Worm (Caenorhabditis elegans) whole organism, late embryonic: ENCODE measurements around the gene skr-10.

Experiments used
- ama-1 ChIP-seq: fragments of 150-350 bp; optimal IDR thresholded peaks from 2 replicates; lab custom pipeline; 2014
- fkh-10 ChIP-seq: fragments of 150-350 bp; optimal IDR thresholded peaks from 2 replicates; lab custom pipeline; 2014; ENCODE audit warnings: missing biosample characterization, missing genetic modification reagents, missing genetic modification characterization
- hlh-15 ChIP-seq: sonication (generic microtip); optimal IDR thresholded peaks from 2 replicates; lab custom pipeline; 2016; ENCODE audit warnings: missing genetic modification characterization, missing compliant biosample characterization
- hlh-8 ChIP-seq: sonication (generic microtip); optimal IDR thresholded peaks from 2 replicates; lab custom pipeline; 2016; ENCODE audit warnings: missing genotype, missing genetic modification characterization, missing compliant biosample characterization
- nhr-11 ChIP-seq: fragments of 150-350 bp; optimal IDR thresholded peaks from 2 replicates; lab custom pipeline; 2014; ENCODE audit warnings: missing biosample characterization, missing genetic modification characterization
- pqm-1 ChIP-seq: sonication (generic microtip); optimal IDR thresholded peaks from 2 replicates; lab custom pipeline; 2016; ENCODE audit warnings: missing genetic modification characterization, missing compliant biosample characterization
- ttx-3 ChIP-seq: sonication (generic microtip); optimal IDR thresholded peaks from 2 replicates; lab custom pipeline; 2016; ENCODE audit warnings: missing genetic modification reagents, missing genetic modification characterization, missing compliant biosample characterization

ce11 chrIV:15941403-15941802 lies 5.2 kb upstream of the skr-10 start, which contains the start of gene Y105C5B.11:
- TF ChIP-seq ttx-3 (no peak), fkh-10 (GFP tag; lab: Kevin White, UChicago) (no peak), hlh-8 (tag; lab: Kevin White, UChicago) (no peak), nhr-11 (tag; lab: Kevin White, UChicago) (no peak), pqm-1 (tag; lab: Kevin White, UChicago) (no peak), ama-1 (lab: Kevin White, UChicago) (no peak), hlh-15 (no peak)
